Worm (Caenorhabditis elegans) whole organism, early embryonic: ENCODE measurements around the gene gmpr-1.

ENCODE experiments used
- B0310.2 ChIP-seq: sonication (generic microtip); optimal IDR thresholded peaks from 2 replicates; lab custom pipeline; 2016; ENCODE audit warnings: mild to moderate bottlenecking, missing genetic modification characterization, missing compliant biosample characterization
- aly-1 ChIP-seq: sonication (generic microtip); optimal IDR thresholded peaks from 2 replicates; lab custom pipeline; 2016; ENCODE audit warnings: missing genetic modification characterization, missing compliant biosample characterization
- ama-1 ChIP-seq: fragments of 150-350 bp; optimal IDR thresholded peaks from 2 replicates; lab custom pipeline; 2014
- ceh-36 ChIP-seq: sonication (generic microtip); optimal IDR thresholded peaks from 2 replicates; lab custom pipeline; 2016; ENCODE audit warnings: missing genetic modification characterization, inconsistent platforms, missing compliant biosample characterization
- flt-1 ChIP-seq: fragments of 200-800 bp; sonication (Bioruptor generic); IDR thresholded peaks from 2 replicates; pipeline ENCODE4 v1.3.6; 2022; ENCODE audit warnings: missing genetic modification characterization, missing compliant biosample characterization
- hmbx-1 ChIP-seq: sonication (generic microtip); optimal IDR thresholded peaks from 2 replicates; lab custom pipeline; 2016; ENCODE audit warnings: mild to moderate bottlenecking, missing genetic modification characterization, missing compliant biosample characterization
- hmg-4 ChIP-seq: fragments of 200-800 bp; sonication (Bioruptor generic); optimal IDR thresholded peaks from 2 replicates; lab custom pipeline; 2018; ENCODE audit warnings: mild to moderate bottlenecking, missing genetic modification characterization, missing compliant biosample characterization
- hnd-1 ChIP-seq: sonication (generic microtip); optimal IDR thresholded peaks from 2 replicates; lab custom pipeline; 2016; ENCODE audit warnings: missing genetic modification characterization, missing compliant biosample characterization
- pes-1 ChIP-seq: fragments of 200-800 bp; sonication (Bioruptor generic); IDR thresholded peaks from 2 replicates; pipeline ENCODE4 v1.3.6; 2022; ENCODE audit warnings: missing genetic modification reagents, missing genetic modification characterization, missing compliant biosample characterization
- scrt-1 ChIP-seq: fragments of 200-800 bp; sonication (Bioruptor generic); IDR thresholded peaks from 2 replicates; pipeline ENCODE4 v1.3.6; 2022; ENCODE audit warnings: missing genetic modification characterization, missing compliant biosample characterization
- sea-1 ChIP-seq: fragments of 200-800 bp; sonication (Bioruptor generic); conservative IDR thresholded peaks from 2 replicates; pipeline ENCODE4 v1.3.6; 2022; ENCODE audit warnings: missing genetic modification characterization, missing compliant biosample characterization
- tbx-37 ChIP-seq: fragments of 200-800 bp; sonication (Bioruptor generic); conservative IDR thresholded peaks from 2 replicates; pipeline ENCODE4 v1.3.6; 2022; ENCODE audit warnings: missing genetic modification reagents, missing genetic modification characterization, missing compliant biosample characterization
- tra-4 ChIP-seq: sonication (generic microtip); optimal IDR thresholded peaks from 2 replicates; lab custom pipeline; 2017; ENCODE audit warnings: missing genetic modification characterization, missing compliant biosample characterization

DNA sequence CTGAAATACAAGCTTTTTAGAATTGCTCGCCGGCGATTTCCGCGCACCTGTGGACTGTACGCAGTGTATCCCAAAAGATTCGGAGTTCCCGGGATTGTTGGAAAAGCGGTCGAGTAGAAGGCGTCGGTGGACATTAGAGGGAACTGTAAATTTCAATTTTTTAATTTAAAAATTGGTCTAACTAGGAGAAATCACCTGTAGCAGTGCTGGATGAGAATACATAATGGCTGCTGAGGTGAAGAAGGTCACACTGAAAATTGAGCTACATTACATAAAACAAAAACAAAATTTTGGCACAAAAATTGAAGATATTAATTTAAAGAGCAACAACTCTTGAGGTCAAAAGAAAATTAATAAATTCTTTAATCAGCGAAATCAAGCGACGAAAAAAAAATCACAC, 3.4 kb upstream of the gmpr-1 start, which contains the start of gene neg-1:
- TF ChIP-seq hnd-1 (tag; lab: Kevin White, UChicago) (no peak), ama-1 (no peak), pes-1 (no peak), scrt-1 (GFP tag; lab: Robert Waterston, UW) (no peak), hmg-4 (GFP tag; lab: Kevin White, UChicago) (no peak), aly-1 (tag; lab: Kevin White, UChicago) (no peak), flt-1 (GFP tag; lab: Robert Waterston, UW) (no peak), ceh-36 (tag; lab: Kevin White, UChicago) (no peak), tbx-37 (no peak), tra-4 (tag; lab: Kevin White, UChicago) (no peak), hmbx-1 (tag; lab: Kevin White, UChicago) (no peak), B0310.2 (tag; lab: Kevin White, UChicago) (no peak), sea-1 (no peak)
